Worm (Caenorhabditis elegans): ENCODE results near the gene F54D5.2.

- TF ChIP-seq ceh-36 (tag; optimal IDR thresholded peaks at IDR 0.05) (no peak), flt-1 (GFP tag; IDR thresholded peaks at IDR 0.05) (no peak)
Measured at ce11 chrII:11588304-11588703, 15.3 kb downstream of the F54D5.2 start.

Data from whole organism, early embryonic.